Fruit fly (Drosophila melanogaster): ENCODE data around the gene fax.

dm6 chr3L:16392203-16392800 is 19.3 kb downstream of the fax start:
- TF ChIP-seq Sox102F (GFP tag; optimal IDR thresholded peaks at IDR 0.05) (no peak), Lpt (GFP tag; optimal IDR thresholded peaks at IDR 0.05) (no peak), CG6792 (GFP tag; optimal IDR thresholded peaks at IDR 0.05) (no peak)
